Worm (Caenorhabditis elegans): Measurements from ENCODE around the gene cnc-10.

The cnc-10 gene

DNA sequence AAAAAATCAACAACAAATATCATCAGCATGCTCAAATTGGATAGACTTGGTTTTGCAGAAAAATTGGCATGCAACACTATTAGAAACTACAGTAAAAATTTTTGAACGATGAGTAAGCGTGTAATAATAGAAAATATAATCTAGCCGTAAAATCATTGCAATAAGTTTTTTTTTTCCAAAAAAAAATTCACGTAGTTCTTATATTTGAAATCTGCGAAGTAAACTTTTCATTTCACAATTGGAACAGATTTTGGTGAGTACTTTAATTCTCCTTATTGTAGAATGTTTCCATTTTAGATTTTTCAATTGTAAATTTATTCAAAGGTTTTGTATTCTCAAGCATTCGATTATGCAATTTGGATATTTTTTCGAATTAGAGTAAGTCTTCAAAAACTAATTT is 17.3 kb downstream of the cnc-10 start, which contains the start of gene K10D6.3:
Gene K10D6.3, plus strand, starts transcription at position 301 of the 400 bp plus-strand sequence.
- TF ChIP-seq elt-2 (tag; optimal IDR thresholded peaks at IDR 0.05) (no peak), gmeb-2 (tag; optimal IDR thresholded peaks at IDR 0.05) (no peak), ceh-19 (GFP tag; optimal IDR thresholded peaks at IDR 0.05) (no peak), syd-9 (tag; optimal IDR thresholded peaks at IDR 0.05) (no peak), ceh-31 (tag; optimal IDR thresholded peaks at IDR 0.05) (no peak), hlh-15 (tag; optimal IDR thresholded peaks at IDR 0.05) (no peak)

DNA sequence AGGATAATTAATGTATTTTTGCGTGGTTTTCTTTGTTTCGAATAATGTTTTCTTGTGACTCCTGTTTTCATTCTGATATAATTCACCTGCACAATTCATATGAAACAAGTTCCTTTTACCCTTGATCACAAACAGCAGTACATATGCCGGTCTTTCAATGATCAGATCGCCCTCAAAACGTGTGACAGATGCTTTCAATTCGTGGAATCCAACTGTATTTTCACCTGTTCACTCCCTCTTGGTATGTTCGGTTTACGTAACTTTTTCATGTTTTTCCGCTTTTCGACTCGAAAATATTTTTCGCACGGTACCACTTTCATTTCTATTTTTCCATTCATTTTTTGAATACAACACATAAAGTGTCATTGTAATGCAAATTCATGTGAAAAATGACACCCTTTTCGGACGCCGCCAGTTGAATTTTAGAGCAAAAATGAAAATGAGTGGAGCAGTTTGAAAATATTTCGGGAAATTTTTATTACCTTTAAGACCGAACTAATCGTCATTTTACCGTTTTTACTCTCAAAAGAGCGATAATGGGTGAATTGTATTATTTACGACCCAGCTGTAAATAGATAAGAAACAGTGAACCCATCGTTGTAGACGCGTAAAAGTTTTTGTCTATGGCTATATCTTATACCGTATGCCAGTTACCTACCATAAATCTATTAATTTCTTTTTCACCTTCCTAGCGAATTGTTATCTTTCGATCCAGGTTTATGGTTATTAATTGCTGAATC is 19.0 kb downstream of the cnc-10 start, which contains the start of gene K10D6.4:
Gene K10D6.4, plus strand, starts transcription at position 100 of the 740 bp plus-strand sequence.
- TF ChIP-seq dve-1 (tag; optimal IDR thresholded peaks at IDR 0.05) (no peak), pros-1 (tag; optimal IDR thresholded peaks at IDR 0.05) (no peak), unc-3 (GFP tag; conservative IDR thresholded peaks at IDR 0.05) (no peak), unc-3 (tag; optimal IDR thresholded peaks at IDR 0.05) (no peak), elt-2 (tag; optimal IDR thresholded peaks at IDR 0.05) (peak; percentile 49)

DNA sequence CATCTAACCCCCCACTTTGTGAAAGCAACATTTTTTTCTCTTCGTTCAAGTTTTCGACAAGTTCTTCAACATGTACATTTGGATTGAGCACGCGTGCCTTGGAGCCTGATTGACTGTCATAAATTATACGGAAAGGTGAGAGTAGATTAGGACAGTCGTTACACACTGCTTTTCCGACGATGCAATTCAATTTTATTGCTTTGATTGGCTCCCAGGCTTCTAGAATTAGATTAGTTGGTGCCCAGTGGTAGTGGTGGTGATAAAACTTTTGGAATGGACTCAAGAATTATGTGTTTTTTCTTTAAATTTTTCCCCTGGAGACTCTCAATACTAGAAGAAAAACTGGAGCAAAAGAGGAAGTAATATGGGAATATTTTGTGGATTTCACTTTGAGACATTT is 21.4 kb downstream of the cnc-10 start:
- TF ChIP-seq tbx-7 (tag; optimal IDR thresholded peaks at IDR 0.05) = no peak
- TF ChIP-seq hlh-13 (GFP tag; optimal IDR thresholded peaks at IDR 0.05) = no peak
- no peak for TF ChIP-seq ceh-19 (GFP tag; optimal IDR thresholded peaks at IDR 0.05)
- no peak for TF ChIP-seq elt-2 (tag; optimal IDR thresholded peaks at IDR 0.05)
- no peak for TF ChIP-seq unc-42 (tag; optimal IDR thresholded peaks at IDR 0.05)
- no peak for TF ChIP-seq ceh-9 (tag; optimal IDR thresholded peaks at IDR 0.05)
- no peak for TF ChIP-seq K02D7.2 (tag; optimal IDR thresholded peaks at IDR 0.05)
- TF ChIP-seq sdc-2 (tag; optimal IDR thresholded peaks at IDR 0.05) = no peak
- no peak for TF ChIP-seq pag-3 (tag; optimal IDR thresholded peaks at IDR 0.05; ENCODE audit: borderline replicate concordance)
- no peak for TF ChIP-seq lin-11 (tag; optimal IDR thresholded peaks at IDR 0.05)
- TF ChIP-seq unc-86 (tag; optimal IDR thresholded peaks at IDR 0.05) = no peak
- TF ChIP-seq nhr-232 (tag; optimal IDR thresholded peaks at IDR 0.05) = no peak
- no peak for TF ChIP-seq elt-4 (tag; optimal IDR thresholded peaks at IDR 0.05)
- no peak for TF ChIP-seq ceh-31 (tag; optimal IDR thresholded peaks at IDR 0.05)
- no peak for TF ChIP-seq K09A11.1 (tag; optimal IDR thresholded peaks at IDR 0.05; ENCODE audit: insufficient read depth)
- no peak for TF ChIP-seq hlh-8 (tag; optimal IDR thresholded peaks at IDR 0.05)
- no peak for TF ChIP-seq fkh-10 (GFP tag; optimal IDR thresholded peaks at IDR 0.05)
- TF ChIP-seq pax-1 (tag; optimal IDR thresholded peaks at IDR 0.05) = no peak
- TF ChIP-seq ceh-18 (tag; optimal IDR thresholded peaks at IDR 0.05) = no peak
- no peak for TF ChIP-seq pros-1 (tag; optimal IDR thresholded peaks at IDR 0.05)

DNA sequence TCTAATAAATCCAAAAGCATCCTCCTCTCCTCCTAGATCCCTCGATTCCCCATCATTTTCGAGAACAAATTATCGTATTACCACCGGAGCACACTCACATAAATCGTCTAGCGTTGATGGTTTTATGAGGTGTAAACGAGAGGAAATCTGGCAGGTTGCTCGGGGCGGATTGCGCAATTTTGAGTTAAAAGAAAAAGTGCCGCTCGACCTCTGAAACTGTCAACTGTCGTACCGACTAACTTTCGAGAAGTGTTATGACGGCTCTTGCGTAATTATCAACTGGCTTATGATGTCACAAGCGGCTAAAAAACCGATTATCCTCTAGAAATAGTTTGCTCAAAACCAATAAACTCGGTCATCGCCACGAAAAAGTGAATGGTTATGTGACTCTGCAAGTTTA is 23.4 kb downstream of the cnc-10 start:
- TF ChIP-seq sox-4 (tag; optimal IDR thresholded peaks at IDR 0.05) (no peak), ceh-34 (tag; optimal IDR thresholded peaks at IDR 0.05) (no peak), hlh-30 (tag; optimal IDR thresholded peaks at IDR 0.05; ENCODE audit: insufficient read depth) (no peak), eyg-1 (tag; optimal IDR thresholded peaks at IDR 0.05) (no peak), ceh-31 (tag; optimal IDR thresholded peaks at IDR 0.05) (no peak), mec-3 (tag; optimal IDR thresholded peaks at IDR 0.05; ENCODE audit: borderline replicate concordance) (no peak), nhr-232 (tag; optimal IDR thresholded peaks at IDR 0.05) (no peak), ceh-45 (GFP tag; IDR thresholded peaks at IDR 0.05) (no peak), ceh-6 (GFP tag; optimal IDR thresholded peaks at IDR 0.05) (no peak), elt-4 (tag; optimal IDR thresholded peaks at IDR 0.05) (no peak), ztf-16 (tag; optimal IDR thresholded peaks at IDR 0.05) (no peak), fkh-10 (GFP tag; optimal IDR thresholded peaks at IDR 0.05) (no peak), madf-2 (tag; optimal IDR thresholded peaks at IDR 0.05) (no peak), pros-1 (tag; optimal IDR thresholded peaks at IDR 0.05) (no peak), ceh-24 (tag; optimal IDR thresholded peaks at IDR 0.05) (no peak)

Measured in whole organism, late embryonic.